Worm (Caenorhabditis elegans): Measurements from ENCODE around the gene cutc-1.

ce11 chrIII:8426271-8426670 lies 22.9 kb upstream of the cutc-1 start, which contains the start of gene cec-1:
- TF ChIP-seq F13H6.1 (tag; optimal IDR thresholded peaks at IDR 0.05), result no peak
- TF ChIP-seq lim-6 (tag; optimal IDR thresholded peaks at IDR 0.05), result no peak
- no peak for TF ChIP-seq hlh-15 (tag; optimal IDR thresholded peaks at IDR 0.05)
